Worm (Caenorhabditis elegans) whole organism, L4 larva: ENCODE results near the gene C06H2.2.

ENCODE experiments used
- D1046.2 ChIP-seq: fragments of 200-800 bp; sonication (Bioruptor generic); IDR thresholded peaks from 2 replicates; pipeline ENCODE4 v1.3.6; 2022; ENCODE audit warnings: missing genetic modification characterization, missing compliant biosample characterization
- F26F4.8 ChIP-seq: fragments of 200-800 bp; sonication (Bioruptor generic); conservative IDR thresholded peaks from 2 replicates; pipeline ENCODE4 v1.3.6; 2022; ENCODE audit warnings: missing genetic modification characterization, missing compliant biosample characterization
- F37D6.2 ChIP-seq: sonication (generic microtip); optimal IDR thresholded peaks from 2 replicates; lab custom pipeline; 2016; ENCODE audit warnings: mild to moderate bottlenecking, missing genetic modification characterization, missing compliant biosample characterization
- aha-1 ChIP-seq: fragments of 150-350 bp; peaks from one replicate; lab custom pipeline; 2014; ENCODE audit warnings: missing biosample characterization, missing genetic modification characterization
- ceh-32 ChIP-seq: sonication (generic microtip); optimal IDR thresholded peaks from 2 replicates; lab custom pipeline; 2016; ENCODE audit warnings: mild to moderate bottlenecking, missing genetic modification characterization, missing compliant biosample characterization; ENCODE audit not compliant: poor library complexity
- ctbp-1 ChIP-seq: fragments of 200-800 bp; sonication (Bioruptor generic); IDR thresholded peaks from 2 replicates; pipeline ENCODE4 v1.3.6; 2022; ENCODE audit warnings: missing genetic modification reagents, missing genetic modification characterization, missing compliant biosample characterization
- dmd-8 ChIP-seq: fragments of 200-800 bp; sonication (Bioruptor generic); IDR thresholded peaks from 2 replicates; pipeline ENCODE4 v1.3.6; 2022; ENCODE audit warnings: missing genetic modification characterization, missing compliant biosample characterization
- dpl-1 ChIP-seq: fragments of 150-350 bp; optimal IDR thresholded peaks from 2 replicates; lab custom pipeline; 2014; ENCODE audit warnings: missing biosample characterization, missing genetic modification reagents, missing genetic modification characterization
- egl-43 ChIP-seq: fragments of 200-800 bp; sonication (Bioruptor generic); IDR thresholded peaks from 2 replicates; pipeline ENCODE4 v1.3.6; 2022; ENCODE audit warnings: missing genetic modification reagents, missing genetic modification characterization, missing compliant biosample characterization
- fkh-10 ChIP-seq: fragments of 150-350 bp; optimal IDR thresholded peaks from 2 replicates; lab custom pipeline; 2014; ENCODE audit warnings: missing biosample characterization, missing genetic modification reagents, missing genetic modification characterization
- gei-8 ChIP-seq: fragments of 200-800 bp; sonication (Bioruptor generic); optimal IDR thresholded peaks from 2 replicates; lab custom pipeline; 2018; ENCODE audit warnings: mild to moderate bottlenecking, missing genetic modification characterization, missing compliant biosample characterization
- hlh-11 ChIP-seq: fragments of 200-800 bp; sonication (Bioruptor generic); optimal IDR thresholded peaks from 2 replicates; lab custom pipeline; 2018; ENCODE audit warnings: mild to moderate bottlenecking, missing genetic modification characterization, missing compliant biosample characterization
- hmg-1.1 ChIP-seq: fragments of 200-800 bp; sonication (Bioruptor generic); IDR thresholded peaks from 2 replicates; pipeline ENCODE4 v1.3.6; 2022; ENCODE audit warnings: missing genetic modification reagents, missing genetic modification characterization, missing compliant biosample characterization
- lim-7 ChIP-seq: fragments of 200-800 bp; sonication (Bioruptor generic); IDR thresholded peaks from 2 replicates; pipeline ENCODE4 v1.3.6; 2022; ENCODE audit warnings: missing genetic modification characterization, missing compliant biosample characterization
- lin-15B ChIP-seq: fragments of 150-350 bp; sonication (generic microtip); optimal IDR thresholded peaks from 3 replicates; lab custom pipeline; 2014; ENCODE audit warnings: missing biosample characterization, missing genetic modification characterization
- lin-29 ChIP-seq: fragments of 200-800 bp; sonication (Bioruptor generic); IDR thresholded peaks from 2 replicates; pipeline ENCODE4 v1.3.6; 2022; ENCODE audit warnings: missing genetic modification reagents, missing genetic modification characterization, missing compliant biosample characterization
- madf-5 ChIP-seq, 2 experiments: fragments of 200-800 bp; sonication (Bioruptor generic); IDR thresholded peaks; 2 replicates each; pipeline ENCODE4 v1.3.6; 2022; ENCODE audit warnings: missing compliant biosample characterization in 2 of 2, missing genetic modification characterization in 2 of 2
- mdl-1 ChIP-seq, 2 experiments: fragments of 150-350 bp in 1 of 2; sonication (generic microtip) in 1 of 2; optimal IDR thresholded peaks; 2 replicates each; lab custom pipeline; 2014 to 2017; ENCODE audit warnings: missing biosample characterization in 2 of 2, missing genetic modification characterization in 2 of 2
- mep-1 ChIP-seq: fragments of 150-350 bp; sonication (generic microtip); optimal IDR thresholded peaks from 3 replicates; lab custom pipeline; 2014; ENCODE audit warnings: missing biosample characterization, missing genetic modification characterization
- mes-2 ChIP-seq: sonication (generic microtip); optimal IDR thresholded peaks from 2 replicates; lab custom pipeline; 2016; ENCODE audit warnings: missing genotype, mild to moderate bottlenecking, missing genetic modification characterization, missing compliant biosample characterization; ENCODE audit not compliant: poor library complexity, severe bottlenecking
- mxl-2 ChIP-seq: fragments of 200-800 bp; sonication (Bioruptor generic); conservative IDR thresholded peaks from 2 replicates; pipeline ENCODE4 v1.3.6; 2022; ENCODE audit warnings: missing genetic modification reagents, missing genetic modification characterization, missing compliant biosample characterization
- nhr-10 ChIP-seq: fragments of 150-350 bp; optimal IDR thresholded peaks from 2 replicates; lab custom pipeline; 2014; ENCODE audit warnings: missing biosample characterization, missing genetic modification characterization
- nhr-11 ChIP-seq: fragments of 150-350 bp; optimal IDR thresholded peaks from 2 replicates; lab custom pipeline; 2014; ENCODE audit warnings: missing biosample characterization, missing genetic modification characterization
- nhr-28 ChIP-seq: fragments of 150-350 bp; optimal IDR thresholded peaks from 2 replicates; lab custom pipeline; 2014; ENCODE audit warnings: missing biosample characterization, missing genetic modification characterization
- nhr-48 ChIP-seq: sonication (generic microtip); optimal IDR thresholded peaks from 2 replicates; lab custom pipeline; 2016; ENCODE audit warnings: mild to moderate bottlenecking, missing genetic modification characterization, missing compliant biosample characterization
- nhr-6 ChIP-seq: fragments of 150-350 bp; optimal IDR thresholded peaks from 2 replicates; lab custom pipeline; 2014; ENCODE audit warnings: missing biosample characterization, missing genetic modification characterization
- pha-4 ChIP-seq, 2 experiments: fragments of 150-350 bp in 1 of 2; fragments of 200-800 bp in 1 of 2; sonication (Bioruptor generic) in 1 of 2; IDR thresholded peaks in 1 of 2; optimal IDR thresholded peaks in 1 of 2; 2 replicates each; pipeline versions ENCODE4 v1.3.6 to Lab custom; 2014 to 2022; ENCODE audit warnings: missing genetic modification characterization in 2 of 2, missing genetic modification reagents in 2 of 2, missing biosample characterization in 1 of 2, missing compliant biosample characterization in 1 of 2
- php-3 ChIP-seq: fragments of 200-800 bp; sonication (Bioruptor generic); IDR thresholded peaks from 2 replicates; pipeline ENCODE4 v1.3.6; 2022; ENCODE audit warnings: missing genetic modification reagents, missing genetic modification characterization, missing compliant biosample characterization
- skn-1 ChIP-seq: fragments of 150-350 bp; optimal IDR thresholded peaks from 2 replicates; lab custom pipeline; 2014; ENCODE audit warnings: missing biosample characterization, missing genetic modification characterization
- unc-39 ChIP-seq: sonication (generic microtip); optimal IDR thresholded peaks from 2 replicates; lab custom pipeline; 2017; ENCODE audit warnings: missing biosample characterization, missing genetic modification characterization
- unc-62 ChIP-seq, 3 experiments: fragments of 150-350 bp in 1 of 3; sonication (generic microtip); optimal IDR thresholded peaks in 2 of 3; peaks in 1 of 3; 1 replicate in 1 of 3; 2 replicates in 2 of 3; lab custom pipeline; 2014 to 2017; ENCODE audit warnings: missing biosample characterization in 3 of 3, missing genetic modification characterization in 3 of 3, missing genetic modification reagents in 3 of 3, missing genotype in 1 of 3
- zfp-3 ChIP-seq: fragments of 200-800 bp; sonication (Bioruptor generic); conservative IDR thresholded peaks from 2 replicates; pipeline ENCODE4 v1.3.6; 2022; ENCODE audit warnings: missing genetic modification reagents, missing genetic modification characterization, missing compliant biosample characterization

C06H2.2 gene

ce11 chrV:11157947-11158346 lies 32.9 kb downstream of the C06H2.2 start, which contains the start of gene srg-42:
TSS of gene srg-42 (minus strand) at chrV:11158047.
- TF ChIP-seq hmg-1.1 (GFP tag; lab: Robert Waterston, UW) (no peak), ceh-32 (no peak), lim-7 (GFP tag; lab: Robert Waterston, UW) (no peak), zfp-3 (GFP tag; lab: Robert Waterston, UW) (no peak), php-3 (GFP tag; lab: Robert Waterston, UW) (no peak), mxl-2 (GFP tag; lab: Robert Waterston, UW) (no peak)

ce11 chrV:11161791-11162190 lies 36.8 kb downstream of the C06H2.2 start, which contains the start of gene srg-41:
TSS of gene srg-41 (minus strand) at chrV:11161891.
- TF ChIP-seq nhr-10 (tag; lab: Kevin White, UChicago) (no peak), dmd-8 (GFP tag; lab: Robert Waterston, UW) (no peak), F37D6.2 (tag; lab: Kevin White, UChicago) (no peak), mep-1 (no peak), ctbp-1 (GFP tag; lab: Robert Waterston, UW) (no peak), dpl-1 (GFP tag; lab: Kevin White, UChicago) (no peak), F26F4.8 (no peak), ceh-32 (no peak), lin-15B (tag; lab: Kevin White, UChicago) (no peak), unc-39 (no peak), lin-29 (GFP tag; lab: Robert Waterston, UW) (no peak)

ce11 chrV:11164475-11164874 lies 39.5 kb downstream of the C06H2.2 start, which contains the start of gene srg-40:
TSS of gene srg-40 (minus strand) at chrV:11164575.
- TF ChIP-seq fkh-10 (GFP tag; lab: Kevin White, UChicago): no peak
- TF ChIP-seq dmd-8 (GFP tag; lab: Robert Waterston, UW): no peak
- no peak for TF ChIP-seq F26F4.8
- no peak for TF ChIP-seq madf-5 (GFP tag; IDR thresholded peaks at IDR 0.05; lab: Robert Waterston, UW)
- TF ChIP-seq nhr-48 (tag; lab: Kevin White, UChicago): no peak

- TF ChIP-seq pha-4 (GFP tag; IDR thresholded peaks at IDR 0.05; lab: Robert Waterston, UW): no peak
- TF ChIP-seq pha-4 (tag; optimal IDR thresholded peaks at IDR 0.05; lab: Kevin White, UChicago): no peak
- peak; percentile 72 for TF ChIP-seq fkh-10 (GFP tag; lab: Kevin White, UChicago)
- no peak for TF ChIP-seq mes-2 (tag; lab: Kevin White, UChicago)
- TF ChIP-seq, all 104 proteins: peak for 1
These were observed 42.7 kb downstream of the C06H2.2 start for ce11 chrV:11167745-11168144.

- TF ChIP-seq nhr-10 (tag; lab: Kevin White, UChicago) (no peak), unc-62 (GFP tag; optimal IDR thresholded peaks at IDR 0.05 in 1 of 2; lab: Kevin White, UChicago) (peak in 1 of 2 experiments; percentile 98), unc-62 (tag; optimal IDR thresholded peaks at IDR 0.05; lab: Kevin White, UChicago) (no peak), nhr-6 (no peak), skn-1 (no peak), gei-8 (GFP tag; lab: Kevin White, UChicago) (no peak), nhr-28 (tag; lab: Kevin White, UChicago) (no peak), aha-1 (tag; lab: Kevin White, UChicago) (peak; percentile 90), egl-43 (GFP tag; lab: Robert Waterston, UW) (no peak)
These were observed 45.7 kb downstream of the C06H2.2 start for ce11 chrV:11170564-11171329.

- TF ChIP-seq hlh-11 (tag; lab: Kevin White, UChicago): peak; percentile 22
- no peak for TF ChIP-seq mdl-1 (tag; optimal IDR thresholded peaks at IDR 0.05; lab: Kevin White, UChicago)
- TF ChIP-seq D1046.2 (GFP tag; lab: Robert Waterston, UW): no peak
- TF ChIP-seq nhr-11: peak; percentile 50
These were observed 46.9 kb downstream of the C06H2.2 start, which contains the start of gene T19C4.5 for ce11 chrV:11171906-11172305. TSS of gene T19C4.5 (plus strand) at chrV:11172213.
